Fruit fly (Drosophila melanogaster) whole organism, prepupa: Measurements from ENCODE around the gene AGO2.

Source experiments
- Blimp-1 ChIP-seq: fragments of 200-800 bp; sonication (Bioruptor generic); optimal IDR thresholded peaks from 3 replicates; lab custom pipeline; 2017; ENCODE audit warnings: missing biosample characterization, missing genetic modification characterization, mild to moderate bottlenecking, moderate library complexity, missing genetic modification reagents
- CG10631 ChIP-seq: fragments of 200-800 bp; sonication (Bioruptor generic); optimal IDR thresholded peaks from 2 replicates; lab custom pipeline; 2016; ENCODE audit warnings: missing biosample characterization, missing genetic modification characterization
- CG10669 ChIP-seq: fragments of 200-800 bp; sonication (Bioruptor generic); optimal IDR thresholded peaks from 3 replicates; lab custom pipeline; 2018; ENCODE audit warnings: missing biosample characterization, mild to moderate bottlenecking, missing genetic modification characterization, moderate library complexity
- CG11762 ChIP-seq: fragments of 200-800 bp; sonication (Bioruptor generic); optimal IDR thresholded peaks from 3 replicates; lab custom pipeline; 2016; ENCODE audit warnings: missing biosample characterization, missing genetic modification characterization; ENCODE audit not compliant: insufficient read depth
- CG11902 ChIP-seq: fragments of 200-800 bp; sonication (Bioruptor generic); optimal IDR thresholded peaks from 3 replicates; lab custom pipeline; 2016; ENCODE audit warnings: missing biosample characterization, missing genetic modification characterization
- CG1621 ChIP-seq: fragments of 200-800 bp; sonication (Bioruptor generic); optimal IDR thresholded peaks from 3 replicates; lab custom pipeline; 2018; ENCODE audit warnings: missing biosample characterization, mild to moderate bottlenecking, missing genetic modification characterization
- CG16779 ChIP-seq: fragments of 200-800 bp; sonication (Bioruptor generic); optimal IDR thresholded peaks from 3 replicates; lab custom pipeline; 2017; ENCODE audit warnings: missing biosample characterization, mild to moderate bottlenecking, missing genetic modification characterization
- CG3032 ChIP-seq: fragments of 200-800 bp; optimal IDR thresholded peaks from 2 replicates; lab custom pipeline; 2019; ENCODE audit warnings: missing biosample characterization, mild to moderate bottlenecking, missing genetic modification characterization, moderate library complexity
- CG31627 ChIP-seq: fragments of 200-800 bp; sonication (Bioruptor generic); optimal IDR thresholded peaks from 3 replicates; lab custom pipeline; 2016; ENCODE audit warnings: missing biosample characterization, missing genetic modification characterization
- CG32006 ChIP-seq: fragments of 200-800 bp; sonication (Bioruptor generic); optimal IDR thresholded peaks from 3 replicates; lab custom pipeline; 2017; ENCODE audit warnings: missing biosample characterization, mild to moderate bottlenecking, missing genetic modification characterization
- CG34406 ChIP-seq: fragments of 200-800 bp; sonication (Bioruptor generic); optimal IDR thresholded peaks from 3 replicates; lab custom pipeline; 2016; ENCODE audit warnings: missing biosample characterization, missing genetic modification characterization
- CG6276 ChIP-seq: fragments of 200-800 bp; sonication (Bioruptor generic); optimal IDR thresholded peaks from 2 replicates; lab custom pipeline; 2017; ENCODE audit warnings: missing biosample characterization, mild to moderate bottlenecking, missing genetic modification characterization
- CG7368 ChIP-seq: fragments of 200-800 bp; sonication (Bioruptor generic); optimal IDR thresholded peaks from 3 replicates; lab custom pipeline; 2016; ENCODE audit warnings: missing biosample characterization, missing genetic modification characterization
- CG8119 ChIP-seq: fragments of 200-800 bp; sonication (Bioruptor generic); IDR thresholded peaks from 3 replicates; pipeline ENCODE4 v1.3.6; 2022; ENCODE audit warnings: missing biosample characterization, missing genetic modification characterization
- CG8319 ChIP-seq: fragments of 200-800 bp; sonication (Bioruptor generic); optimal IDR thresholded peaks from 3 replicates; lab custom pipeline; 2016; ENCODE audit warnings: missing biosample characterization, missing genetic modification characterization
- CG9139 ChIP-seq: fragments of 200-800 bp; sonication (Bioruptor generic); optimal IDR thresholded peaks from 3 replicates; lab custom pipeline; 2017; ENCODE audit warnings: missing biosample characterization, mild to moderate bottlenecking, missing genetic modification characterization
- Eip78C ChIP-seq: fragments of 200-800 bp; sonication (Bioruptor generic); peaks from one replicate; lab custom pipeline; 2016; ENCODE audit warnings: missing biosample characterization, missing genetic modification characterization
- Ets21C ChIP-seq: fragments of 200-800 bp; sonication (Bioruptor generic); optimal IDR thresholded peaks from 3 replicates; lab custom pipeline; 2016; ENCODE audit warnings: missing biosample characterization, missing genetic modification characterization
- Ets96B ChIP-seq: fragments of 200-800 bp; optimal IDR thresholded peaks from 2 replicates; lab custom pipeline; 2019; ENCODE audit warnings: missing biosample characterization, mild to moderate bottlenecking, missing genetic modification characterization, moderate library complexity
- Gug ChIP-seq: fragments of 200-800 bp; sonication (Bioruptor generic); IDR thresholded peaks from 2 replicates; pipeline ENCODE4 v1.3.6; 2022; ENCODE audit warnings: missing biosample characterization, missing genetic modification characterization
- Hr39 ChIP-seq: fragments of 200-800 bp; sonication (Bioruptor generic); optimal IDR thresholded peaks from 2 replicates; lab custom pipeline; 2016; ENCODE audit warnings: missing biosample characterization, missing genetic modification characterization
- Hr4 ChIP-seq: fragments of 200-800 bp; sonication (Bioruptor generic); optimal IDR thresholded peaks from 3 replicates; lab custom pipeline; 2016; ENCODE audit warnings: missing biosample characterization, missing genetic modification characterization
- Lpt ChIP-seq: fragments of 200-800 bp; sonication (Bioruptor generic); optimal IDR thresholded peaks from 3 replicates; lab custom pipeline; 2016; ENCODE audit warnings: missing biosample characterization, missing genetic modification characterization
- Met ChIP-seq: fragments of 200-800 bp; sonication (Bioruptor generic); optimal IDR thresholded peaks from 3 replicates; lab custom pipeline; 2016; ENCODE audit warnings: missing biosample characterization, missing genetic modification characterization
- Smox ChIP-seq: fragments of 200-800 bp; sonication (Bioruptor generic); optimal IDR thresholded peaks from 3 replicates; lab custom pipeline; 2016; ENCODE audit warnings: missing biosample characterization, missing genetic modification characterization
- Sox102F ChIP-seq: fragments of 200-800 bp; sonication (Bioruptor generic); optimal IDR thresholded peaks from 2 replicates; lab custom pipeline; 2016; ENCODE audit warnings: missing biosample characterization, mild to moderate bottlenecking, missing genetic modification characterization
- Sox14 ChIP-seq: fragments of 200-800 bp; sonication (Bioruptor generic); optimal IDR thresholded peaks from 3 replicates; lab custom pipeline; 2016; ENCODE audit warnings: missing biosample characterization, missing genetic modification characterization
- Sox15 ChIP-seq: fragments of 200-800 bp; sonication (Bioruptor generic); optimal IDR thresholded peaks from 3 replicates; lab custom pipeline; 2016; ENCODE audit warnings: missing biosample characterization, missing genetic modification characterization
- achi ChIP-seq: fragments of 200-800 bp; sonication (Bioruptor generic); optimal IDR thresholded peaks from 3 replicates; lab custom pipeline; 2016; ENCODE audit warnings: missing biosample characterization, missing genetic modification characterization
- dac ChIP-seq: fragments of 200-800 bp; sonication (Bioruptor generic); optimal IDR thresholded peaks from 2 replicates; lab custom pipeline; 2017; ENCODE audit warnings: missing biosample characterization, mild to moderate bottlenecking, missing genetic modification characterization
- dsx ChIP-seq: fragments of 200-800 bp; optimal IDR thresholded peaks from 3 replicates; lab custom pipeline; 2019; ENCODE audit warnings: missing biosample characterization, mild to moderate bottlenecking, missing genetic modification characterization, moderate library complexity; ENCODE audit not compliant: poor library complexity, severe bottlenecking
- eg ChIP-seq: fragments of 200-800 bp; sonication (Bioruptor generic); IDR thresholded peaks from 3 replicates; pipeline ENCODE4 v1.3.6; 2022; ENCODE audit warnings: missing biosample characterization, missing genetic modification characterization
- esn ChIP-seq: fragments of 200-800 bp; sonication (Bioruptor generic); optimal IDR thresholded peaks from 2 replicates; lab custom pipeline; 2016; ENCODE audit warnings: missing biosample characterization, mild to moderate bottlenecking, missing genetic modification characterization, moderate library complexity
- fd59A ChIP-seq: fragments of 200-800 bp; sonication (Bioruptor generic); optimal IDR thresholded peaks from 2 replicates; lab custom pipeline; 2017; ENCODE audit warnings: missing biosample characterization, mild to moderate bottlenecking, missing genetic modification characterization, missing genetic modification reagents
- fd85E ChIP-seq: fragments of 200-800 bp; sonication (Bioruptor generic); optimal IDR thresholded peaks from 3 replicates; lab custom pipeline; 2016; ENCODE audit warnings: missing biosample characterization, missing genetic modification characterization
- fkh ChIP-seq: fragments of 200-800 bp; sonication (Bioruptor generic); optimal IDR thresholded peaks from 3 replicates; lab custom pipeline; 2017; ENCODE audit warnings: missing biosample characterization, mild to moderate bottlenecking, missing genetic modification characterization, moderate library complexity
- lz ChIP-seq: fragments of 200-800 bp; sonication (Bioruptor generic); optimal IDR thresholded peaks from 3 replicates; lab custom pipeline; 2016; ENCODE audit warnings: missing biosample characterization, missing genetic modification characterization
- net ChIP-seq: fragments of 200-800 bp; sonication (Bioruptor generic); optimal IDR thresholded peaks from 3 replicates; lab custom pipeline; 2016; ENCODE audit warnings: missing biosample characterization, missing genetic modification characterization
- pdm3 ChIP-seq: fragments of 200-800 bp; sonication (Bioruptor generic); optimal IDR thresholded peaks from 3 replicates; lab custom pipeline; 2016; ENCODE audit warnings: missing biosample characterization, missing genetic modification characterization
- salr ChIP-seq, 2 experiments: fragments of 200-800 bp; sonication (Bioruptor generic); optimal IDR thresholded peaks; 3 replicates each; lab custom pipeline; 2016 to 2018; ENCODE audit warnings: missing biosample characterization in 2 of 2, missing genetic modification characterization in 2 of 2, mild to moderate bottlenecking in 1 of 2
- spab ChIP-seq: fragments of 200-800 bp; sonication (Bioruptor generic); optimal IDR thresholded peaks from 2 replicates; lab custom pipeline; 2017; ENCODE audit warnings: missing biosample characterization, mild to moderate bottlenecking, missing genetic modification characterization, missing genetic modification reagents
- ss ChIP-seq, 2 experiments: fragments of 200-800 bp; sonication (Bioruptor generic); optimal IDR thresholded peaks; 2 replicates in 1 of 2; 3 replicates in 1 of 2; lab custom pipeline; 2017 to 2018; ENCODE audit warnings: mild to moderate bottlenecking in 2 of 2, missing biosample characterization in 2 of 2, missing genetic modification characterization in 2 of 2, moderate library complexity in 1 of 2
- vri ChIP-seq: fragments of 200-800 bp; sonication (Bioruptor generic); optimal IDR thresholded peaks from 3 replicates; lab custom pipeline; 2016; ENCODE audit warnings: missing biosample characterization, mild to moderate bottlenecking, missing genetic modification characterization

Gene AGO2

DNA sequence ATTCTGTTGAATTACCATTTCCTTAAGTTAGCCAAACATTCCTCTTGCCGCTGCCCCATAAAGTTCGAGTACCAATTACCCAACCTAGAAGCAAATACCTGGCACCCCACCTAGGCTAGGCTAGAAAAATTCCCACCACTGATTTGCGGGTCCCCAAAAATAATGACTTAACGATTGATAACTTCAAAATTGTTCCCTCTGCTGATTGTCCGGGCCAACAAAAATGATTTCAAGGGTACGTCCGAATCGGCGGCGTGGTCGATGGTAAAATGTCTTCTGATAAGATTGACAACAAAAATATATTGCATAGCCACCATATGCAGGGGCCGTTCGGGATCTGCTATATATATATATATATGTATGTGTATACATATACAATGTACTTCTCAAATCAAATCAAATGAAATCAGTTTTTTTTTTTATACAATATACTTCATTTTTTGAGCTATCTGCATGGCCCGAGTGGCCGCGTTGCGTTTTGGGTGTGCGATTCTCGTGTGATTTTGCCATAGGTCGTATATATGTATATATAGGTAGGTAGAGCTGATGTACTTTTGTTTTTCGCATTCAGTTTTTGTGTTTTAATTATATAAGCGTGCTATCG is 6.6 kb upstream of the AGO2 start:
- TF ChIP-seq ss (GFP tag; optimal IDR thresholded peaks at IDR 0.05; lab: Kevin White, UChicago) (no peak), vri (GFP tag; lab: Kevin White, UChicago) (peak; percentile 94)

DNA sequence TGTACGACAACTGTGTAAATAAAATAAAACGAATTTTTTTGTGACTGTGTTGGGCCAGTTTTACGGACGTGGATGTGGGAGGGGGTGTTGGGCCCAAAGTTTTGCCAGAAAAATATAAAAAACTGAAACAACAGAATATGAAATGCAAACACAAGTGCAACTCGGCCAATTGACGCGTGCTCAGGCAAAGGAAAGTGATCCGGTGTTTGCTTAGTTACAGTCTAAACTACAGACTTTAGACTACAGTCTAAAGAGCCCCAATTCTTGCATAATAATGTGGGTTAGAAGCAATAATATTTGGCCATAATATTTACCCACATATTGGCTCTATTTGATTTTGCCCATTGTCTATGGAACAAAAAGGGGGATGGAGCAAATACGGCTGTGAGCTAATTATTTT is 5.1 kb upstream of the AGO2 start:
- peak; percentile 50 for TF ChIP-seq vri (GFP tag; lab: Kevin White, UChicago)
- peak; percentile 86 for TF ChIP-seq fkh
- TF ChIP-seq CG8119 (GFP tag; lab: Robert Waterston, UW): no peak

DNA sequence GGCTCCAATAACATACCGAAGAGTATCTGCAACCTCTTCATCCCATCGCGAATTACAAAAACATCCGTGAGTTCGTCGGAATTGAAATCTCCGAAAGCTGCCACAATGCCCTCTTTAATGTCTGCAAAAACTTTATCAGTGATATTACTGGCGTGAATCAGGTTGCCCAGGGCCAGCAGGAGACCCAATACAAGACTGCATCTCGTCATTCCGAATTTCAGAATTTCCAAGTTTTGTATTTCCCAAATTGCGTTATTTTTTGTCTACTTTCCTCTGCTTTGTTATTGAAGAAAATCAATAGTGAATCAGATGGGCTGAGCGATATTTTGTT is 8.8 kb downstream of the AGO2 start:
- TF ChIP-seq Eip78C (peak; percentile 17), salr (GFP tag; optimal IDR thresholded peaks at IDR 0.05; lab: Kevin White, UChicago) (no peak), CG32006 (no peak), Ets96B (tag; lab: Kevin White, UChicago) (no peak)

DNA sequence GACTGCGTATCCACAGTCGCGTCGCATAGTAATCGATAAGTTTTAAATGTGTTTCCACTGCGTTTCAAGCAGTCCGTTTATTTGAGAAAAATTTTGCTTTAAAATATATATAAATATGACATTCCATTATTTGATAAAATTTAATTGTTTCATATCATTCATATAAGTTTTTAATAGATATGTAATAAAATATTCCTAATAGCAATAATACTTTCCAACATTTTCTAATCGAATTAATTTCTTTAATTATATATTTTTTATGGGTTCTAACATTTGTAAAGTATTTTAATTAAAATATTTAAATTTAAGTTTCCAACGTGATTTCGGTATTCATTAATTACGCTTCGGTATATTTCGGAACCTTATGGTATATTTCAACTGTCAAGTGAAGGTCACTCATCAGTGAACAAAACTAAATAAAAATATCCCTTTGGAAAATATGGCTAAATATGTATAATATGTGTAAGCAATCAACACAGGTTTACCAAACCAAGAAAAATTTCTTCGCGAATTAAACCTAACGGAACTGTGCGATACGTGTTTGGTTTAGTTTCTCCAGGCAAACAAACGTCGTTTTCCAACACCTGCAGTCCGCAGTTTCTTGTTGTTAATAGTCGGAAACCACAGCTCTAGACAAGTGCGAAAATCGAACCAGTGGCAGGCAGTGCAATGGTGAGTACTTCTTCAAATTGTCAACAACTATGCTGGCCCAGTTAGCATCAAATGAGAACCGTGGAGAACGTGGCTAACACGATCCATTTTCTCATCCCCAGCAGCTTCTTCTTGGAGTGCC is 9.3 kb downstream of the AGO2 start, which contains the start of the genes CG7739 and SCCRO:
Gene CG7739 (minus strand): TSS at position 8 of the 793 bp plus-strand sequence.
Gene SCCRO (plus strand): TSS at position 370 of the 793 bp plus-strand sequence.
- no peak for TF ChIP-seq Ets21C (GFP tag; lab: Kevin White, UChicago)
- no peak for TF ChIP-seq Sox15 (GFP tag; lab: Kevin White, UChicago)
- TF ChIP-seq CG31627 (GFP tag; lab: Kevin White, UChicago): peak; percentile 38
- peak; percentile 43 for TF ChIP-seq CG10631
- TF ChIP-seq CG7368 (GFP tag; lab: Kevin White, UChicago): no peak
- TF ChIP-seq Blimp-1: no peak
- TF ChIP-seq CG11902 (GFP tag; lab: Kevin White, UChicago): no peak
- peak; percentile 57; the same call in 2 of the 3 replicates for TF ChIP-seq CG8119 (GFP tag; lab: Robert Waterston, UW)
- no peak for TF ChIP-seq Met (GFP tag; lab: Kevin White, UChicago)
- no peak for TF ChIP-seq pdm3 (GFP tag; lab: Kevin White, UChicago)
- peak; percentile 59 for TF ChIP-seq CG3032 (tag; lab: Kevin White, UChicago)
- TF ChIP-seq CG32006: no peak
- TF ChIP-seq CG6276 (GFP tag; lab: Kevin White, UChicago): no peak
- TF ChIP-seq ss (GFP tag; optimal IDR thresholded peaks at IDR 0.05; lab: Kevin White, UChicago): no peak
- peak; percentile 42 for TF ChIP-seq fkh
- TF ChIP-seq spab (GFP tag; lab: Kevin White, UChicago): no peak
- no peak for TF ChIP-seq dac (GFP tag; lab: Kevin White, UChicago)
- TF ChIP-seq achi (GFP tag; lab: Kevin White, UChicago): no peak
- peak; percentile 30 for TF ChIP-seq Hr4
- TF ChIP-seq CG16779 (tag; lab: Kevin White, UChicago): no peak
- TF ChIP-seq CG8319 (GFP tag; lab: Kevin White, UChicago): no peak
- TF ChIP-seq dsx: no peak
- peak; percentile 32 for TF ChIP-seq CG34406
- TF ChIP-seq eg (GFP tag; lab: Robert Waterston, UW): peak; percentile 86
- TF ChIP-seq Smox (GFP tag; lab: Kevin White, UChicago): no peak
- TF ChIP-seq vri (GFP tag; lab: Kevin White, UChicago): peak; percentile 44
- no peak for TF ChIP-seq fd59A (GFP tag; lab: Kevin White, UChicago)
- TF ChIP-seq Sox14: peak; percentile 25
- TF ChIP-seq lz (GFP tag; lab: Kevin White, UChicago): peak; percentile 17
- TF ChIP-seq esn (GFP tag; lab: Kevin White, UChicago): peak; percentile 53
- TF ChIP-seq Hr39 (GFP tag; lab: Kevin White, UChicago): peak; percentile 11
- peak; percentile 20 for TF ChIP-seq net (GFP tag; lab: Kevin White, UChicago)
- peak; percentile 36 for TF ChIP-seq Sox102F (GFP tag; lab: Kevin White, UChicago)
- no peak for TF ChIP-seq CG1621 (tag; lab: Kevin White, UChicago)
- peak; percentile 21 for TF ChIP-seq CG10669 (GFP tag; lab: Kevin White, UChicago)
- no peak for TF ChIP-seq CG11762 (GFP tag; lab: Kevin White, UChicago)
- no peak for TF ChIP-seq CG9139
- TF ChIP-seq Gug: peak; percentile 63
- no peak for TF ChIP-seq fd85E (GFP tag; lab: Kevin White, UChicago)
- no peak for TF ChIP-seq Lpt (GFP tag; lab: Kevin White, UChicago)
